Worm (Caenorhabditis elegans): ENCODE data around the gene C36B7.2.

DNA sequence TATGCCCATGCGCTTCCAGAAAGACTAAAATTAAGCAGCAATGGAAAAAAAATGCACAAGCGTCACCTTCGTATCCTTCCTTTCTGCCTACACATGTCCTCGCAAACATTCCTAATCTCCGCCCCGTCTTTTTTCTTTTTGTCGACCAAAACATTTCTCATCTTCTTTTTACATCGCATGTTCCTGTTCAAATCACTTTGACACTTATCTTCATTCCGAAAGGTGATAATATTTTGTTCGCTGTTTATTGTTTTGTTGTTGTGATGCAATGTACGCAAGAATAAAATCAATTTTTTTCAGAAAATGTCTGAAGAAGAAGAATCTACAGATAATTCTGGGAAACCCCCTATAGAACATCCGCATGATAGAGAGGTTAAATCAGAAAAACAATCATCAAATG, 20.1 kb downstream of the C36B7.2 start, which contains the start of gene ist-1:
- TF ChIP-seq hsf-1 (GFP tag; IDR thresholded peaks at IDR 0.05) (no peak), snpc-3.4 (tag; optimal IDR thresholded peaks at IDR 0.05) (no peak), ama-1 (optimal IDR thresholded peaks at IDR 0.05) (no peak), ama-1 (GFP tag; optimal IDR thresholded peaks at IDR 0.05) (no peak), nhr-90 (tag; optimal IDR thresholded peaks at IDR 0.05) (no peak), F57C9.4 (tag; optimal IDR thresholded peaks at IDR 0.05) (no peak), pha-4 (tag; optimal IDR thresholded peaks at IDR 0.05) (no peak), F49E8.2 (tag; optimal IDR thresholded peaks at IDR 0.05; ENCODE audit: insufficient read depth) (no peak), hlh-26 (GFP tag; conservative IDR thresholded peaks at IDR 0.05) (no peak), ceh-100 (GFP tag; IDR thresholded peaks at IDR 0.05) (no peak), sdz-38 (tag; optimal IDR thresholded peaks at IDR 0.05) (no peak), lin-35 (GFP tag; optimal IDR thresholded peaks at IDR 0.05) (no peak)

Data from whole organism, young adult.